Worm (Caenorhabditis elegans): Measurements from ENCODE around the gene ZK1290.15.

ce11 chrII:7489605-7490004 is 33.8 kb upstream of the ZK1290.15 start, which contains the start of gene D1022.9:
- TF ChIP-seq med-1 (GFP tag; optimal IDR thresholded peaks at IDR 0.05; ENCODE audit: insufficient read depth) = no peak
- TF ChIP-seq ref-1 (GFP tag; conservative IDR thresholded peaks at IDR 0.05) = no peak
- TF ChIP-seq klf-2 (GFP tag; conservative IDR thresholded peaks at IDR 0.05) = no peak
- no peak for TF ChIP-seq ztf-29 (GFP tag; IDR thresholded peaks at IDR 0.05)
- no peak for TF ChIP-seq tab-1 (GFP tag; IDR thresholded peaks at IDR 0.05)
- no peak for TF ChIP-seq flt-1 (GFP tag; IDR thresholded peaks at IDR 0.05)
- no peak for TF ChIP-seq T22C8.4 (GFP tag; IDR thresholded peaks at IDR 0.05)

Measured in whole organism, midembryonic.